Fruit fly (Drosophila melanogaster) whole organism, embryonic: Measurements from ENCODE around the gene RNF220.

Source experiments
- ATbp ChIP-seq: fragments of 200-800 bp; sonication (Bioruptor generic); optimal IDR thresholded peaks from 2 replicates; lab custom pipeline; 2017; ENCODE audit warnings: missing biosample characterization, mild to moderate bottlenecking, missing genetic modification characterization, missing genetic modification reagents
- Bdp1 ChIP-seq: fragments of 200-800 bp; sonication (Bioruptor generic); optimal IDR thresholded peaks from 3 replicates; lab custom pipeline; 2016; ENCODE audit warnings: missing biosample characterization, missing genetic modification characterization
- BtbVII ChIP-seq: fragments of 200-800 bp; sonication (Bioruptor generic); optimal IDR thresholded peaks from 3 replicates; lab custom pipeline; 2017; ENCODE audit warnings: missing biosample characterization, mild to moderate bottlenecking, missing genetic modification characterization
- C15 ChIP-seq: fragments of 200-800 bp; sonication (Bioruptor generic); IDR thresholded peaks from 3 replicates; pipeline ENCODE4 v1.3.6; 2022; ENCODE audit warnings: missing biosample characterization, missing genetic modification characterization
- CG13123 ChIP-seq: fragments of 200-800 bp; sonication (Bioruptor generic); optimal IDR thresholded peaks from 2 replicates; lab custom pipeline; 2016; ENCODE audit warnings: missing biosample characterization, missing genetic modification characterization
- CG14050 ChIP-seq: fragments of 200-800 bp; sonication (Bioruptor generic); IDR thresholded peaks from 3 replicates; pipeline ENCODE4 v1.3.6; 2022; ENCODE audit warnings: missing biosample characterization, missing genetic modification characterization
- CG15073 ChIP-seq: fragments of 200-800 bp; sonication (Bioruptor generic); optimal IDR thresholded peaks from 2 replicates; lab custom pipeline; 2016; ENCODE audit warnings: missing biosample characterization, missing genetic modification characterization
- CG17186 ChIP-seq: fragments of 200-800 bp; sonication (Bioruptor generic); optimal IDR thresholded peaks from 3 replicates; lab custom pipeline; 2017; ENCODE audit warnings: missing biosample characterization, missing genetic modification reagents, missing genetic modification characterization
- CG17361 ChIP-seq: fragments of 200-800 bp; sonication (Bioruptor generic); IDR thresholded peaks from 3 replicates; pipeline ENCODE4 v1.3.6; 2022; ENCODE audit warnings: missing biosample characterization, missing genetic modification characterization
- CG17568 ChIP-seq: fragments of 200-800 bp; sonication (Bioruptor generic); optimal IDR thresholded peaks from 2 replicates; lab custom pipeline; 2018; ENCODE audit warnings: missing biosample characterization, mild to moderate bottlenecking, missing genetic modification characterization, moderate library complexity
- CG17802 ChIP-seq: fragments of 200-800 bp; sonication (Bioruptor generic); optimal IDR thresholded peaks from 2 replicates; lab custom pipeline; 2018; ENCODE audit warnings: missing biosample characterization, mild to moderate bottlenecking, missing genetic modification characterization, moderate library complexity
- CG18476 ChIP-seq: fragments of 200-800 bp; sonication (Bioruptor generic); optimal IDR thresholded peaks from 2 replicates; lab custom pipeline; 2016; ENCODE audit warnings: missing biosample characterization, mild to moderate bottlenecking, missing genetic modification characterization
- CG2712 ChIP-seq: fragments of 200-800 bp; optimal IDR thresholded peaks from 3 replicates; lab custom pipeline; 2019; ENCODE audit warnings: missing biosample characterization, mild to moderate bottlenecking, missing genetic modification characterization, moderate library complexity
- CG2875 ChIP-seq: fragments of 200-800 bp; sonication (Bioruptor generic); optimal IDR thresholded peaks from 2 replicates; lab custom pipeline; 2017; ENCODE audit warnings: missing biosample characterization, mild to moderate bottlenecking, missing genetic modification characterization, missing genetic modification reagents
- CG31365 ChIP-seq: fragments of 200-800 bp; sonication (Bioruptor generic); optimal IDR thresholded peaks from 2 replicates; lab custom pipeline; 2018; ENCODE audit warnings: missing biosample characterization, mild to moderate bottlenecking, missing genetic modification characterization
- CG31388 ChIP-seq: fragments of 200-800 bp; sonication (Bioruptor generic); optimal IDR thresholded peaks from 2 replicates; lab custom pipeline; 2016; ENCODE audit warnings: missing biosample characterization, missing genetic modification characterization
- CG3281 ChIP-seq: fragments of 200-800 bp; sonication (Bioruptor generic); optimal IDR thresholded peaks from 3 replicates; lab custom pipeline; 2017; ENCODE audit warnings: missing biosample characterization, mild to moderate bottlenecking, missing genetic modification characterization
- CG34422 ChIP-seq: fragments of 200-800 bp; sonication (Bioruptor generic); IDR thresholded peaks from 3 replicates; pipeline ENCODE4 v1.3.6; 2022; ENCODE audit warnings: missing biosample characterization, missing genetic modification characterization
- CG3726 ChIP-seq: fragments of 200-800 bp; sonication (Bioruptor generic); IDR thresholded peaks from 3 replicates; pipeline ENCODE4, ENCODE4 v1.3.6; 2022; ENCODE audit warnings: missing biosample characterization, missing genetic modification characterization
- CG6689 ChIP-seq: fragments of 200-800 bp; sonication (Bioruptor generic); IDR thresholded peaks from 2 replicates; pipeline ENCODE4 v1.3.6; 2022; ENCODE audit warnings: missing biosample characterization, missing genetic modification characterization
- CG8388 ChIP-seq: fragments of 200-800 bp; sonication (Bioruptor generic); optimal IDR thresholded peaks from 2 replicates; lab custom pipeline; 2019; ENCODE audit warnings: missing biosample characterization, mild to moderate bottlenecking, missing genetic modification characterization, moderate library complexity
- CG9817 ChIP-seq: fragments of 200-800 bp; sonication (Bioruptor generic); optimal IDR thresholded peaks from 2 replicates; lab custom pipeline; 2018; ENCODE audit warnings: missing biosample characterization, mild to moderate bottlenecking, missing genetic modification characterization, moderate library complexity
- CHES-1-like ChIP-seq: fragments of 200-800 bp; sonication (Bioruptor generic); optimal IDR thresholded peaks from 2 replicates; lab custom pipeline; 2016; ENCODE audit warnings: missing biosample characterization, missing genetic modification characterization
- CrebB ChIP-seq: fragments of 200-800 bp; sonication (Bioruptor generic); optimal IDR thresholded peaks from 3 replicates; lab custom pipeline; 2018; ENCODE audit warnings: missing biosample characterization, mild to moderate bottlenecking, missing genetic modification characterization
- Dp ChIP-seq: fragments of 200-800 bp; sonication (Bioruptor generic); optimal IDR thresholded peaks from 2 replicates; lab custom pipeline; 2018; ENCODE audit warnings: missing biosample characterization, mild to moderate bottlenecking, missing genetic modification characterization, moderate library complexity
- Elba2 ChIP-seq: fragments of 200-800 bp; sonication (Bioruptor generic); optimal IDR thresholded peaks from 3 replicates; lab custom pipeline; 2016; ENCODE audit warnings: missing biosample characterization, missing genetic modification characterization
- GATAe ChIP-seq: fragments of 200-800 bp; sonication (Bioruptor generic); conservative IDR thresholded peaks from 2 replicates; pipeline ENCODE4 v1.3.6; 2022; ENCODE audit warnings: missing biosample characterization, missing genetic modification characterization
- H15 ChIP-seq: fragments of 200-800 bp; sonication (Bioruptor generic); IDR thresholded peaks from 3 replicates; pipeline ENCODE4 v1.3.6; 2022; ENCODE audit warnings: missing biosample characterization, missing genetic modification characterization
- Jarid2 ChIP-seq: fragments of 200-800 bp; sonication (Bioruptor generic); optimal IDR thresholded peaks from 3 replicates; lab custom pipeline; 2017; ENCODE audit warnings: mild to moderate bottlenecking, missing biosample characterization, missing genetic modification reagents, missing genetic modification characterization
- Meics ChIP-seq: fragments of 200-800 bp; sonication (Bioruptor generic); optimal IDR thresholded peaks from 2 replicates; lab custom pipeline; 2017; ENCODE audit warnings: missing biosample characterization, mild to moderate bottlenecking, missing genetic modification characterization
- Nf-YB ChIP-seq: fragments of 200-800 bp; sonication (Bioruptor generic); optimal IDR thresholded peaks from 3 replicates; lab custom pipeline; 2019; ENCODE audit warnings: missing biosample characterization, mild to moderate bottlenecking, missing genetic modification characterization, moderate library complexity
- Oaz ChIP-seq: fragments of 200-800 bp; sonication (Bioruptor generic); IDR thresholded peaks from 2 replicates; pipeline ENCODE4 v1.3.6; 2022; ENCODE audit warnings: missing biosample characterization, missing genetic modification characterization
- Opbp ChIP-seq: fragments of 200-800 bp; sonication (Bioruptor generic); IDR thresholded peaks from 3 replicates; pipeline ENCODE4 v1.3.6; 2022; ENCODE audit warnings: missing biosample characterization, missing genetic modification characterization; ENCODE audit not compliant: partially characterized antibody
- bab2 ChIP-seq: fragments of 200-800 bp; sonication (Bioruptor generic); optimal IDR thresholded peaks from 2 replicates; lab custom pipeline; 2016; ENCODE audit warnings: missing biosample characterization, missing genetic modification characterization
- chm ChIP-seq: fragments of 200-800 bp; sonication (Bioruptor generic); IDR thresholded peaks from 2 replicates; pipeline ENCODE4 v1.3.6; 2022; ENCODE audit warnings: missing biosample characterization, missing genetic modification characterization
- croc ChIP-seq: fragments of 200-800 bp; sonication (Bioruptor generic); conservative IDR thresholded peaks from 3 replicates; pipeline ENCODE4 v1.3.6; 2022; ENCODE audit warnings: missing biosample characterization, missing genetic modification characterization
- danr ChIP-seq: fragments of 200-800 bp; sonication (Bioruptor generic); IDR thresholded peaks from 2 replicates; pipeline ENCODE4 v1.3.6; 2022; ENCODE audit warnings: missing biosample characterization, missing genetic modification characterization
- disco-r ChIP-seq: fragments of 200-800 bp; sonication (Bioruptor generic); optimal IDR thresholded peaks from 2 replicates; lab custom pipeline; 2016; ENCODE audit warnings: missing biosample characterization, missing genetic modification characterization
- ftz-f1 ChIP-seq: fragments of 200-800 bp; sonication (Bioruptor generic); optimal IDR thresholded peaks from 2 replicates; lab custom pipeline; 2016; ENCODE audit warnings: missing biosample characterization, missing genetic modification characterization
- gem ChIP-seq: fragments of 200-800 bp; sonication (Bioruptor generic); optimal IDR thresholded peaks from 2 replicates; lab custom pipeline; 2019; ENCODE audit warnings: missing biosample characterization, mild to moderate bottlenecking, missing genetic modification characterization, moderate library complexity
- hbn ChIP-seq: fragments of 200-800 bp; sonication (Bioruptor generic); IDR thresholded peaks from 2 replicates; pipeline ENCODE4 v1.3.6; 2022; ENCODE audit warnings: missing biosample characterization, missing genetic modification characterization; ENCODE audit not compliant: partially characterized antibody
- nom ChIP-seq: fragments of 200-800 bp; sonication (Bioruptor generic); optimal IDR thresholded peaks from 2 replicates; lab custom pipeline; 2017; ENCODE audit warnings: missing biosample characterization, missing genetic modification characterization, mild to moderate bottlenecking, moderate library complexity, missing genetic modification reagents
- oc ChIP-seq: fragments of 200-800 bp; sonication (Bioruptor generic); optimal IDR thresholded peaks from 2 replicates; lab custom pipeline; 2018; ENCODE audit warnings: missing biosample characterization, mild to moderate bottlenecking, missing genetic modification characterization, moderate library complexity
- pros ChIP-seq: fragments of 200-800 bp; sonication (Bioruptor generic); optimal IDR thresholded peaks from 3 replicates; lab custom pipeline; 2019; ENCODE audit warnings: missing biosample characterization, mild to moderate bottlenecking, missing genetic modification characterization, moderate library complexity
- rib ChIP-seq: fragments of 200-800 bp; sonication (Bioruptor generic); IDR thresholded peaks from 2 replicates; pipeline ENCODE4 v1.3.6; 2022; ENCODE audit warnings: missing biosample characterization, missing genetic modification characterization
- scrt ChIP-seq: fragments of 200-800 bp; sonication (Bioruptor generic); optimal IDR thresholded peaks from 2 replicates; lab custom pipeline; 2018; ENCODE audit warnings: missing biosample characterization, mild to moderate bottlenecking, missing genetic modification characterization, moderate library complexity
- sim ChIP-seq: fragments of 200-800 bp; sonication (Bioruptor generic); IDR thresholded peaks from 2 replicates; pipeline ENCODE4 v1.3.6; 2022; ENCODE audit warnings: missing biosample characterization, missing genetic modification characterization
- slou ChIP-seq: fragments of 200-800 bp; sonication (Bioruptor generic); optimal IDR thresholded peaks from 3 replicates; lab custom pipeline; 2016; ENCODE audit warnings: missing biosample characterization, missing genetic modification characterization
- so ChIP-seq: fragments of 200-800 bp; sonication (Bioruptor generic); IDR thresholded peaks from 3 replicates; pipeline ENCODE4 v1.3.6; 2022; ENCODE audit warnings: missing biosample characterization, missing genetic modification characterization
- ssp ChIP-seq: fragments of 200-800 bp; sonication (Bioruptor generic); IDR thresholded peaks from 2 replicates; pipeline ENCODE4 v1.3.6; 2022; ENCODE audit warnings: missing biosample characterization, missing genetic modification characterization

The RNF220 gene

DNA sequence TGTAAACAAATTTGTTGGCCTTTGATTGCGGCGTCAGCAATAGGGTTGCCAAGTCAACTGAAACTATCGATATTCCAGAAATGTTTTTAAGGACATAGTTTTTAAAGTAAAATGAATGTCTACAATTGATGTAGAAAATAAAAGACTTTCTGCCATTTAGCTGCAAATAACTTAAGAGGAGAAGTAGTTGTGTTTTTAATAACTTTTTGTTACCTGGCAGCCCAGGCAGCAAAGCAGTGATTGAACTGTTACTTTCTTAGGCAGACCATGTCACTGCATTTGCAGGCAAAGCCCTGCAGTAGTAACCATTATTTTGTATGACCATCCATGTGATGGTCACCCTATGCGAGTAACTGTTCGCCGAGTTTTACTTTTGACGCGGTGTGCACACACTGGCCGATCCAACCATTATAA lies 24.3 kb upstream of the RNF220 start, which contains the start of the genes rumi, CG7029 and Usp12-46 (continued):
- TF ChIP-seq Elba2 (peak; percentile 71), C15 (0 out of 3 replicates have a peak, but pooled peaks have one; percentile 53), so (GFP tag; lab: Robert Waterston, UW) (peak; percentile 77; the same call in 1 of the 3 replicates), CG17361 (GFP tag; lab: Robert Waterston, UW) (peak; percentile 80), hbn (peak; percentile 75), disco-r (GFP tag; lab: Kevin White, UChicago) (peak; percentile 57), H15 (peak; percentile 77), CG3726 (peak; percentile 76; the same call in 2 of the 3 replicates), scrt (GFP tag; lab: Kevin White, UChicago) (peak; percentile 79), pros (GFP tag; lab: Kevin White, UChicago) (peak; percentile 82), CG31388 (GFP tag; lab: Kevin White, UChicago) (peak; percentile 52), ftz-f1 (GFP tag; lab: Kevin White, UChicago) (peak; percentile 56), GATAe (GFP tag; lab: Robert Waterston, UW) (peak; percentile 28; the same call in 1 of the 2 replicates), Oaz (GFP tag; lab: Robert Waterston, UW) (peak; percentile 77), ssp (peak; percentile 75), BtbVII (GFP tag; lab: Kevin White, UChicago) (no peak), CG17802 (tag; lab: Kevin White, UChicago) (peak; percentile 61), ATbp (peak; percentile 64), croc (GFP tag; lab: Robert Waterston, UW) (peak; percentile 60), CG18476 (GFP tag; lab: Kevin White, UChicago) (peak; percentile 81), oc (tag; lab: Kevin White, UChicago) (peak; percentile 77), Nf-YB (GFP tag; lab: Kevin White, UChicago) (peak; percentile 57), CG3281 (GFP tag; lab: Kevin White, UChicago) (peak; percentile 80), Bdp1 (GFP tag; lab: Kevin White, UChicago) (peak; percentile 82), rib (0 out of 2 replicates have a peak, but pooled peaks have one; percentile 20), Jarid2 (GFP tag; lab: Kevin White, UChicago) (no peak), CHES-1-like (GFP tag; lab: Kevin White, UChicago) (peak; percentile 97), CrebB (tag; lab: Kevin White, UChicago) (peak; percentile 74), CG14050 (GFP tag; lab: Robert Waterston, UW) (peak; percentile 88), Meics (GFP tag; lab: Kevin White, UChicago) (peak; percentile 75), bab2 (GFP tag; lab: Kevin White, UChicago) (peak; percentile 88), CG15073 (GFP tag; lab: Kevin White, UChicago) (peak; percentile 43), sim (GFP tag; lab: Robert Waterston, UW) (peak; percentile 58; the same call in 1 of the 2 replicates), CG8388 (GFP tag; lab: Kevin White, UChicago) (peak; percentile 86), gem (peak; percentile 92), CG2875 (GFP tag; lab: Kevin White, UChicago) (peak; percentile 46), CG13123 (GFP tag; lab: Kevin White, UChicago) (peak; percentile 68), Dp (GFP tag; lab: Kevin White, UChicago) (peak; percentile 44), CG17186 (GFP tag; lab: Kevin White, UChicago) (peak; percentile 76), Opbp (GFP tag; lab: Robert Waterston, UW) (peak; percentile 61), danr (GFP tag; lab: Robert Waterston, UW) (peak; percentile 53; the same call in 1 of the 2 replicates), slou (GFP tag; lab: Kevin White, UChicago) (peak; percentile 69), CG31365 (tag; lab: Kevin White, UChicago) (peak; percentile 2), CG2712 (tag; lab: Kevin White, UChicago) (peak; percentile 91), chm (GFP tag; lab: Robert Waterston, UW) (peak; percentile 79; the same call in 1 of the 2 replicates), CG9817 (tag; lab: Kevin White, UChicago) (peak; percentile 89), CG17568 (GFP tag; lab: Kevin White, UChicago) (no peak), CG34422 (GFP tag; lab: Robert Waterston, UW) (peak; percentile 90), nom (peak; percentile 58), CG6689 (GFP tag; lab: Robert Waterston, UW) (peak; percentile 88)
